Fruit fly (Drosophila melanogaster) whole organism, embryonic: ENCODE results near the gene DCTN6-p27.

Experiments
- Adf1 ChIP-seq: fragments of 200-800 bp; sonication (Bioruptor generic); IDR thresholded peaks from 2 replicates; pipeline ENCODE4 v1.3.6; 2022; ENCODE audit warnings: missing biosample characterization, missing genetic modification characterization
- CG11504 ChIP-seq: fragments of 200-800 bp; sonication (Bioruptor generic); optimal IDR thresholded peaks from 3 replicates; lab custom pipeline; 2019; ENCODE audit warnings: missing biosample characterization, mild to moderate bottlenecking, missing genetic modification characterization, moderate library complexity
- CG13775 ChIP-seq: fragments of 200-800 bp; sonication (Bioruptor generic); optimal IDR thresholded peaks from 3 replicates; lab custom pipeline; 2017; ENCODE audit warnings: missing biosample characterization, mild to moderate bottlenecking, missing genetic modification characterization
- CG13894 ChIP-seq: fragments of 200-800 bp; sonication (Bioruptor generic); optimal IDR thresholded peaks from 3 replicates; lab custom pipeline; 2018; ENCODE audit warnings: missing biosample characterization, mild to moderate bottlenecking, missing genetic modification characterization, moderate library complexity
- CG16815 ChIP-seq: fragments of 200-800 bp; sonication (Bioruptor generic); optimal IDR thresholded peaks from 3 replicates; lab custom pipeline; 2017; ENCODE audit warnings: missing biosample characterization, mild to moderate bottlenecking, missing genetic modification characterization
- CG17328 ChIP-seq: fragments of 200-800 bp; sonication (Bioruptor generic); IDR thresholded peaks from 2 replicates; pipeline ENCODE4 v1.3.6; 2022; ENCODE audit warnings: missing biosample characterization, missing genetic modification characterization
- CG2199 ChIP-seq: fragments of 200-800 bp; sonication (Bioruptor generic); IDR thresholded peaks from 3 replicates; pipeline ENCODE4 v1.3.6; 2022; ENCODE audit warnings: missing biosample characterization, missing genetic modification characterization
- CG32532 ChIP-seq: fragments of 200-800 bp; sonication (Bioruptor generic); IDR thresholded peaks from 2 replicates; pipeline ENCODE4 v1.3.6; 2022; ENCODE audit warnings: missing biosample characterization, missing genetic modification characterization
- CG3281 ChIP-seq: fragments of 200-800 bp; sonication (Bioruptor generic); optimal IDR thresholded peaks from 3 replicates; lab custom pipeline; 2017; ENCODE audit warnings: missing biosample characterization, mild to moderate bottlenecking, missing genetic modification characterization
- CG33213 ChIP-seq: fragments of 200-800 bp; sonication (Bioruptor generic); optimal IDR thresholded peaks from 3 replicates; lab custom pipeline; 2016; ENCODE audit warnings: missing biosample characterization, missing genetic modification characterization
- CG34224 ChIP-seq: fragments of 200-800 bp; sonication (Bioruptor generic); IDR thresholded peaks from 3 replicates; pipeline ENCODE4 v1.3.6; 2022; ENCODE audit warnings: missing biosample characterization, missing genetic modification characterization; ENCODE audit not compliant: partially characterized antibody
- CG4282 ChIP-seq: fragments of 200-800 bp; sonication (Bioruptor generic); optimal IDR thresholded peaks from 2 replicates; lab custom pipeline; 2016; ENCODE audit warnings: missing biosample characterization, missing genetic modification characterization
- CG4404 ChIP-seq: fragments of 200-800 bp; sonication (Bioruptor generic); IDR thresholded peaks from 2 replicates; pipeline ENCODE4 v1.3.6; 2022; ENCODE audit warnings: missing biosample characterization, missing genetic modification characterization
- CG6654 ChIP-seq: fragments of 200-800 bp; sonication (Bioruptor generic); optimal IDR thresholded peaks from 2 replicates; lab custom pipeline; 2017; ENCODE audit warnings: missing biosample characterization, mild to moderate bottlenecking, missing genetic modification characterization
- CG6791 ChIP-seq: fragments of 200-800 bp; sonication (Bioruptor generic); IDR thresholded peaks from 3 replicates; pipeline ENCODE4 v1.3.6; 2022; ENCODE audit warnings: missing biosample characterization, missing genetic modification characterization; ENCODE audit not compliant: partially characterized antibody
- CG9817 ChIP-seq: fragments of 200-800 bp; sonication (Bioruptor generic); optimal IDR thresholded peaks from 2 replicates; lab custom pipeline; 2018; ENCODE audit warnings: missing biosample characterization, mild to moderate bottlenecking, missing genetic modification characterization, moderate library complexity
- CG9932 ChIP-seq: fragments of 200-800 bp; sonication (Bioruptor generic); IDR thresholded peaks from 2 replicates; pipeline ENCODE4 v1.3.6; 2022; ENCODE audit warnings: missing biosample characterization, missing genetic modification characterization
- Chrac-16 ChIP-seq: fragments of 200-800 bp; sonication (Bioruptor generic); optimal IDR thresholded peaks from 3 replicates; lab custom pipeline; 2016; ENCODE audit warnings: missing biosample characterization, missing genetic modification characterization
- D19A ChIP-seq: fragments of 200-800 bp; optimal IDR thresholded peaks from 3 replicates; lab custom pipeline; 2019; ENCODE audit warnings: missing biosample characterization, mild to moderate bottlenecking, missing genetic modification characterization, moderate library complexity
- Deaf1 ChIP-seq: fragments of 200-800 bp; optimal IDR thresholded peaks from 3 replicates; lab custom pipeline; 2019; ENCODE audit warnings: missing biosample characterization, mild to moderate bottlenecking, missing genetic modification characterization, moderate library complexity
- GATAe ChIP-seq: fragments of 200-800 bp; sonication (Bioruptor generic); conservative IDR thresholded peaks from 2 replicates; pipeline ENCODE4 v1.3.6; 2022; ENCODE audit warnings: missing biosample characterization, missing genetic modification characterization
- Jarid2 ChIP-seq: fragments of 200-800 bp; sonication (Bioruptor generic); optimal IDR thresholded peaks from 3 replicates; lab custom pipeline; 2017; ENCODE audit warnings: mild to moderate bottlenecking, missing biosample characterization, missing genetic modification reagents, missing genetic modification characterization
- Kr ChIP-seq: fragments of 200-800 bp; sonication (Bioruptor generic); optimal IDR thresholded peaks from 2 replicates; lab custom pipeline; 2017; ENCODE audit warnings: missing biosample characterization, mild to moderate bottlenecking, missing genetic modification characterization
- Lim3 ChIP-seq: fragments of 200-800 bp; sonication (Bioruptor generic); IDR thresholded peaks from 2 replicates; pipeline ENCODE4 v1.3.6; 2022; ENCODE audit warnings: missing biosample characterization, missing genetic modification characterization
- Med ChIP-seq: fragments of 200-800 bp; sonication (Bioruptor generic); peaks from one replicate; lab custom pipeline; 2016; ENCODE audit warnings: missing biosample characterization, missing genetic modification characterization, mild to moderate bottlenecking, inconsistent platforms, moderate library complexity
- Nf-YB ChIP-seq: fragments of 200-800 bp; sonication (Bioruptor generic); optimal IDR thresholded peaks from 3 replicates; lab custom pipeline; 2019; ENCODE audit warnings: missing biosample characterization, mild to moderate bottlenecking, missing genetic modification characterization, moderate library complexity
- Nf-YC ChIP-seq: fragments of 200-800 bp; optimal IDR thresholded peaks from 3 replicates; lab custom pipeline; 2019; ENCODE audit warnings: missing biosample characterization, mild to moderate bottlenecking, missing genetic modification characterization, moderate library complexity
- Ptx1 ChIP-seq: fragments of 200-800 bp; sonication (Bioruptor generic); IDR thresholded peaks from 2 replicates; pipeline ENCODE4 v1.3.6; 2022; ENCODE audit warnings: missing biosample characterization, missing genetic modification characterization
- abd-A ChIP-seq: fragments of 200-800 bp; sonication (Bioruptor generic); optimal IDR thresholded peaks from 3 replicates; lab custom pipeline; 2019; ENCODE audit warnings: missing biosample characterization, mild to moderate bottlenecking, missing genetic modification characterization, moderate library complexity
- bowl ChIP-seq: fragments of 200-800 bp; sonication (Bioruptor generic); IDR thresholded peaks from 2 replicates; pipeline ENCODE4 v1.3.6; 2022; ENCODE audit warnings: missing biosample characterization, missing genetic modification characterization
- chinmo ChIP-seq: fragments of 200-800 bp; sonication (Bioruptor generic); IDR thresholded peaks from 4 replicates; pipeline ENCODE4 v1.3.6; 2022; ENCODE audit warnings: missing biosample characterization, missing genetic modification characterization; ENCODE audit not compliant: partially characterized antibody
- chm ChIP-seq: fragments of 200-800 bp; sonication (Bioruptor generic); IDR thresholded peaks from 2 replicates; pipeline ENCODE4 v1.3.6; 2022; ENCODE audit warnings: missing biosample characterization, missing genetic modification characterization
- ci ChIP-seq: fragments of 200-800 bp; sonication (Bioruptor generic); IDR thresholded peaks from 3 replicates; pipeline ENCODE4 v1.3.6; 2022; ENCODE audit warnings: missing biosample characterization, missing genetic modification characterization
- croc ChIP-seq: fragments of 200-800 bp; sonication (Bioruptor generic); conservative IDR thresholded peaks from 3 replicates; pipeline ENCODE4 v1.3.6; 2022; ENCODE audit warnings: missing biosample characterization, missing genetic modification characterization
- crol ChIP-seq: fragments of 200-800 bp; sonication (Bioruptor generic); IDR thresholded peaks from 2 replicates; pipeline ENCODE4 v1.3.6; 2022; ENCODE audit warnings: missing biosample characterization, missing genetic modification characterization
- dm ChIP-seq: fragments of 200-800 bp; sonication (Bioruptor generic); optimal IDR thresholded peaks from 3 replicates; lab custom pipeline; 2016; ENCODE audit warnings: missing biosample characterization, missing genetic modification characterization
- ewg ChIP-seq: fragments of 200-800 bp; sonication (Bioruptor generic); optimal IDR thresholded peaks from 3 replicates; lab custom pipeline; 2017; ENCODE audit warnings: mild to moderate bottlenecking, missing biosample characterization, missing genetic modification reagents, missing genetic modification characterization
- ham ChIP-seq: fragments of 200-800 bp; sonication (Bioruptor generic); IDR thresholded peaks from 2 replicates; pipeline ENCODE4 v1.3.6; 2022; ENCODE audit warnings: missing biosample characterization, missing genetic modification characterization
- nerfin-2 ChIP-seq: fragments of 200-800 bp; sonication (Bioruptor generic); IDR thresholded peaks from 2 replicates; pipeline ENCODE4 v1.3.6; 2022; ENCODE audit warnings: missing biosample characterization, missing genetic modification characterization; ENCODE audit not compliant: partially characterized antibody
- nmo ChIP-seq: fragments of 200-800 bp; sonication (Bioruptor generic); optimal IDR thresholded peaks from 2 replicates; lab custom pipeline; 2018; ENCODE audit warnings: missing biosample characterization, mild to moderate bottlenecking, missing genetic modification characterization, moderate library complexity
- onecut ChIP-seq: fragments of 200-800 bp; sonication (Bioruptor generic); IDR thresholded peaks from 2 replicates; pipeline ENCODE4 v1.3.6; 2022; ENCODE audit warnings: missing biosample characterization, missing genetic modification characterization
- pan ChIP-seq, 4 experiments: fragments of >200 bp in 3 of 4; fragments of 200-800 bp in 1 of 4; sonication (Bioruptor generic) in 1 of 4; optimal IDR thresholded peaks in 3 of 4; IDR thresholded peaks in 1 of 4; 2 replicates each; pipeline versions ENCODE4 v1.3.6 to Lab custom; 2017 to 2022; ENCODE audit warnings: missing biosample characterization in 2 of 4, missing genetic modification characterization in 2 of 4, mixed read lengths in 1 of 4
- pfk ChIP-seq: fragments of 200-800 bp; sonication (Bioruptor generic); optimal IDR thresholded peaks from 2 replicates; lab custom pipeline; 2018; ENCODE audit warnings: missing biosample characterization, mild to moderate bottlenecking, missing genetic modification characterization, moderate library complexity
- phol ChIP-seq: fragments of 200-800 bp; sonication (Bioruptor generic); optimal IDR thresholded peaks from 3 replicates; lab custom pipeline; 2018; ENCODE audit warnings: missing biosample characterization, mild to moderate bottlenecking, missing genetic modification characterization, moderate library complexity
- seq ChIP-seq: fragments of 200-800 bp; sonication (Bioruptor generic); IDR thresholded peaks from 2 replicates; pipeline ENCODE4 v1.3.6; 2022; ENCODE audit warnings: missing biosample characterization, missing genetic modification characterization
- sug ChIP-seq: fragments of 200-800 bp; optimal IDR thresholded peaks from 2 replicates; lab custom pipeline; 2019; ENCODE audit warnings: missing biosample characterization, mild to moderate bottlenecking, missing genetic modification characterization, moderate library complexity
- tll ChIP-seq, 2 experiments: fragments of 200-800 bp in 1 of 2; fragments of >200 bp in 1 of 2; sonication (Bioruptor generic) in 1 of 2; optimal IDR thresholded peaks; 2 replicates each; lab custom pipeline; 2017 to 2019; ENCODE audit warnings: missing biosample characterization in 2 of 2, missing genetic modification characterization in 2 of 2, mild to moderate bottlenecking in 1 of 2, moderate library complexity in 1 of 2
- trh ChIP-seq: fragments of 200-800 bp; sonication (Bioruptor generic); optimal IDR thresholded peaks from 2 replicates; lab custom pipeline; 2016; ENCODE audit warnings: missing biosample characterization, missing genetic modification characterization
- vnd ChIP-seq: fragments of 200-800 bp; sonication (Bioruptor generic); IDR thresholded peaks from 3 replicates; pipeline ENCODE4 v1.3.6; 2022; ENCODE audit warnings: missing biosample characterization, missing genetic modification characterization; ENCODE audit not compliant: partially characterized antibody

DCTN6-p27 gene

DNA sequence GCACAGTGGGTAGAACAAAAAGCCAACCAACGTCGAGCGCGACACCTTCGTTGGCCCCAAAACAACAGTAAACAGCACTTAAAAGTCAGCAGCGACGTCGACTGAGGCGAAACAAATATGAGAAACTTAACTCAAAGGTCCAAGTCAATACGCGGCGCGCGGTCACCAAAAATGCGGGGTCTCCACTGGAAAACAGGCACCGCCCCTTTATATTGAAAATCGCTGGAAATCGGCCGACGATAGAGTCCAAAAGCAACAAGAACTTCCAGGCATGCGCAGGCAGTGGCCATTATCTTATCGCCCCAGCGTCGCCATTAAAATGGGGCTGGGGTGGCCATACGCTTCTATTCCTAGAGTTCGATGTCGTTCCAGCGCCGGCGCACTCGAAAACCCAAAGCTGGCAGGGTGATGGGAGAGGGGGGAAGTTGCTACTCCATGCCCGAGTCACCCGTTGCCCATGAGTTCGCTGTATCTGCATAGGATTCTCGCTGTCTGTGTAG is 23.7 kb upstream of the DCTN6-p27 start, which contains the start of gene Lim3 (continued):
- TF ChIP-seq CG32532 (GFP tag; lab: Robert Waterston, UW) (0 out of 2 replicates have a peak, but pooled peaks have one; percentile 14), GATAe (GFP tag; lab: Robert Waterston, UW) (peak; percentile 86), dm (GFP tag; lab: Kevin White, UChicago) (no peak), CG34224 (GFP tag; lab: Robert Waterston, UW) (no peak), Ptx1 (no peak), pfk (no peak), Kr (GFP tag; lab: Kevin White, UChicago) (no peak), Jarid2 (GFP tag; lab: Kevin White, UChicago) (no peak), bowl (GFP tag; lab: Robert Waterston, UW) (peak; percentile 20; the same call in 1 of the 2 replicates), CG17328 (no peak), Nf-YB (GFP tag; lab: Kevin White, UChicago) (peak; percentile 84), D19A (tag; lab: Kevin White, UChicago) (no peak), vnd (GFP tag; lab: Robert Waterston, UW) (0 out of 3 replicates have a peak, but pooled peaks have one; percentile 34), chinmo (GFP tag; lab: Robert Waterston, UW) (0 out of 4 replicates have a peak, but pooled peaks have one; percentile 66), onecut (peak; percentile 11; the same call in 1 of the 2 replicates), CG6791 (GFP tag; lab: Robert Waterston, UW) (0 out of 3 replicates have a peak, but pooled peaks have one; percentile 5), chm (GFP tag; lab: Robert Waterston, UW) (no peak), CG4282 (GFP tag; lab: Kevin White, UChicago) (no peak), ham (GFP tag; lab: Robert Waterston, UW) (no peak), Med (GFP tag; lab: Kevin White, UChicago) (peak; percentile 75), CG2199 (GFP tag; lab: Robert Waterston, UW) (0 out of 3 replicates have a peak, but pooled peaks have one; percentile 41), Chrac-16 (GFP tag; lab: Kevin White, UChicago) (no peak), Deaf1 (tag; lab: Kevin White, UChicago) (peak; percentile 58), CG3281 (no peak), croc (GFP tag; lab: Robert Waterston, UW) (no peak), Nf-YC (peak; percentile 92), CG11504 (tag; lab: Kevin White, UChicago) (peak; percentile 3), CG4404 (no peak), phol (tag; lab: Kevin White, UChicago) (peak; percentile 17), pan (optimal IDR thresholded peaks at IDR 0.05; lab: Kevin White, UChicago) (no peak), pan (GFP tag; optimal IDR thresholded peaks at IDR 0.05 in 1 of 2, IDR thresholded peaks at IDR 0.05 in 1 of 2) (peak in 1 of 2 experiments; percentile 9), CG6654 (GFP tag; lab: Kevin White, UChicago) (no peak), nerfin-2 (GFP tag; lab: Robert Waterston, UW) (no peak), CG13775 (GFP tag; lab: Kevin White, UChicago) (no peak), seq (GFP tag; lab: Robert Waterston, UW) (peak; percentile 45; the same call in 1 of the 2 replicates), sug (tag; lab: Kevin White, UChicago) (peak; percentile 8), crol (GFP tag; lab: Robert Waterston, UW) (peak; percentile 95), trh (GFP tag; lab: Kevin White, UChicago) (no peak), CG33213 (GFP tag; lab: Kevin White, UChicago) (no peak), nmo (GFP tag; lab: Kevin White, UChicago) (no peak), Adf1 (GFP tag; lab: Robert Waterston, UW) (peak; percentile 68), Lim3 (GFP tag; lab: Robert Waterston, UW) (0 out of 2 replicates have a peak, but pooled peaks have one; percentile 14), ewg (GFP tag; lab: Kevin White, UChicago) (peak; percentile 97), CG9932 (peak; percentile 17; the same call in 1 of the 2 replicates), CG9817 (tag; lab: Kevin White, UChicago) (no peak), abd-A (tag; lab: Kevin White, UChicago) (peak; percentile 67), tll (GFP tag; optimal IDR thresholded peaks at IDR 0.05; lab: Kevin White, UChicago) (no peak), CG16815 (GFP tag; lab: Kevin White, UChicago) (no peak), CG13894 (tag; lab: Kevin White, UChicago) (peak; percentile 66), ci (GFP tag; lab: Robert Waterston, UW) (peak; percentile 66; the same call in 1 of the 3 replicates)
